Fruit fly (Drosophila melanogaster) whole organism, embryonic: Measurements from ENCODE around the gene fiz.
A peak's percentile ranks its signal among the peaks of the same experiment; 100 is the strongest.

ENCODE experiments used
- ATbp ChIP-seq: fragments of 200-800 bp; sonication (Bioruptor generic); optimal IDR thresholded peaks from 2 replicates; lab custom pipeline; 2017; ENCODE audit warnings: missing biosample characterization, mild to moderate bottlenecking, missing genetic modification characterization, missing genetic modification reagents
- Aef1 ChIP-seq: fragments of 200-800 bp; sonication (Bioruptor generic); IDR thresholded peaks from 3 replicates; pipeline ENCODE4 v1.3.6; 2022; ENCODE audit warnings: missing biosample characterization, missing genetic modification characterization
- Antp ChIP-seq: fragments of 200-800 bp; sonication (Bioruptor generic); optimal IDR thresholded peaks from 3 replicates; lab custom pipeline; 2016; ENCODE audit warnings: missing biosample characterization, missing genetic modification characterization
- CG10979 ChIP-seq: fragments of 200-800 bp; sonication (Bioruptor generic); optimal IDR thresholded peaks from 2 replicates; lab custom pipeline; 2018; ENCODE audit warnings: missing biosample characterization, mild to moderate bottlenecking, missing genetic modification characterization, moderate library complexity
- CG11504 ChIP-seq: fragments of 200-800 bp; sonication (Bioruptor generic); optimal IDR thresholded peaks from 3 replicates; lab custom pipeline; 2019; ENCODE audit warnings: missing biosample characterization, mild to moderate bottlenecking, missing genetic modification characterization, moderate library complexity
- CG11695 ChIP-seq: fragments of 200-800 bp; sonication (Bioruptor generic); IDR thresholded peaks from 3 replicates; pipeline ENCODE4 v1.3.6; 2022; ENCODE audit warnings: missing biosample characterization, missing genetic modification characterization
- CG11696 ChIP-seq: fragments of 200-800 bp; sonication (Bioruptor generic); IDR thresholded peaks from 2 replicates; pipeline ENCODE4 v1.3.6; 2022; ENCODE audit warnings: missing biosample characterization, missing genetic modification characterization
- CG1233 ChIP-seq: fragments of 200-800 bp; sonication (Bioruptor generic); optimal IDR thresholded peaks from 4 replicates; lab custom pipeline; 2018; ENCODE audit warnings: missing biosample characterization, mild to moderate bottlenecking, missing genetic modification characterization
- CG12391 ChIP-seq: fragments of 200-800 bp; sonication (Bioruptor generic); optimal IDR thresholded peaks from 3 replicates; lab custom pipeline; 2018; ENCODE audit warnings: missing biosample characterization, mild to moderate bottlenecking, missing genetic modification characterization, moderate library complexity
- CG12659 ChIP-seq: fragments of 200-800 bp; sonication (Bioruptor generic); optimal IDR thresholded peaks from 3 replicates; lab custom pipeline; 2017; ENCODE audit warnings: mild to moderate bottlenecking, missing biosample characterization, missing genetic modification reagents, missing genetic modification characterization
- CG15479 ChIP-seq: fragments of 200-800 bp; sonication (Bioruptor generic); optimal IDR thresholded peaks from 3 replicates; lab custom pipeline; 2019; ENCODE audit warnings: missing biosample characterization, mild to moderate bottlenecking, missing genetic modification characterization, moderate library complexity
- CG1603 ChIP-seq: fragments of 200-800 bp; sonication (Bioruptor generic); optimal IDR thresholded peaks from 2 replicates; lab custom pipeline; 2019; ENCODE audit warnings: missing biosample characterization, mild to moderate bottlenecking, missing genetic modification characterization, moderate library complexity
- CG17359 ChIP-seq: fragments of 200-800 bp; sonication (Bioruptor generic); optimal IDR thresholded peaks from 3 replicates; lab custom pipeline; 2018; ENCODE audit warnings: missing biosample characterization, mild to moderate bottlenecking, missing genetic modification characterization, moderate library complexity
- CG2199 ChIP-seq: fragments of 200-800 bp; sonication (Bioruptor generic); IDR thresholded peaks from 3 replicates; pipeline ENCODE4 v1.3.6; 2022; ENCODE audit warnings: missing biosample characterization, missing genetic modification characterization
- CG33557 ChIP-seq: fragments of 200-800 bp; sonication (Bioruptor generic); optimal IDR thresholded peaks from 2 replicates; lab custom pipeline; 2019; ENCODE audit warnings: missing biosample characterization, mild to moderate bottlenecking, missing genetic modification characterization, moderate library complexity
- CG34376 ChIP-seq: fragments of 200-800 bp; sonication (Bioruptor generic); optimal IDR thresholded peaks from 2 replicates; lab custom pipeline; 2018; ENCODE audit warnings: missing biosample characterization, mild to moderate bottlenecking, missing genetic modification characterization
- CG4282 ChIP-seq: fragments of 200-800 bp; sonication (Bioruptor generic); optimal IDR thresholded peaks from 2 replicates; lab custom pipeline; 2016; ENCODE audit warnings: missing biosample characterization, missing genetic modification characterization
- CG4820 ChIP-seq: fragments of 200-800 bp; sonication (Bioruptor generic); optimal IDR thresholded peaks from 3 replicates; lab custom pipeline; 2016; ENCODE audit warnings: missing biosample characterization, missing genetic modification characterization
- CG5245 ChIP-seq: fragments of 200-800 bp; sonication (Bioruptor generic); optimal IDR thresholded peaks from 3 replicates; lab custom pipeline; 2016; ENCODE audit warnings: missing biosample characterization, missing genetic modification characterization
- CG6813 ChIP-seq: fragments of 200-800 bp; sonication (Bioruptor generic); optimal IDR thresholded peaks from 2 replicates; lab custom pipeline; 2017; ENCODE audit warnings: missing biosample characterization, missing genetic modification characterization, mild to moderate bottlenecking, moderate library complexity, missing genetic modification reagents
- CG7786 ChIP-seq: fragments of 200-800 bp; sonication (Bioruptor generic); optimal IDR thresholded peaks from 2 replicates; lab custom pipeline; 2016; ENCODE audit warnings: missing biosample characterization, missing genetic modification characterization
- CG9817 ChIP-seq: fragments of 200-800 bp; sonication (Bioruptor generic); optimal IDR thresholded peaks from 2 replicates; lab custom pipeline; 2018; ENCODE audit warnings: missing biosample characterization, mild to moderate bottlenecking, missing genetic modification characterization, moderate library complexity
- Ets97D ChIP-seq: fragments of 200-800 bp; sonication (Bioruptor generic); optimal IDR thresholded peaks from 3 replicates; lab custom pipeline; 2016; ENCODE audit warnings: missing biosample characterization, missing genetic modification characterization
- Gug ChIP-seq: fragments of 200-800 bp; sonication (Bioruptor generic); IDR thresholded peaks from 4 replicates; pipeline ENCODE4 v1.3.6; 2022; ENCODE audit warnings: missing biosample characterization, missing genetic modification characterization
- HLH3B ChIP-seq: fragments of 200-800 bp; sonication (Bioruptor generic); IDR thresholded peaks from 2 replicates; pipeline ENCODE4 v1.3.6; 2022; ENCODE audit warnings: missing biosample characterization, missing genetic modification characterization
- NC2α ChIP-seq: fragments of 200-800 bp; sonication (Bioruptor generic); optimal IDR thresholded peaks from 2 replicates; lab custom pipeline; 2016; ENCODE audit warnings: missing biosample characterization, missing genetic modification characterization
- Nf-YA ChIP-seq: fragments of 200-800 bp; sonication (Bioruptor generic); IDR thresholded peaks from 2 replicates; pipeline ENCODE4 v1.3.6; 2022; ENCODE audit warnings: missing biosample characterization, missing genetic modification characterization
- Nf-YB ChIP-seq: fragments of 200-800 bp; sonication (Bioruptor generic); optimal IDR thresholded peaks from 3 replicates; lab custom pipeline; 2019; ENCODE audit warnings: missing biosample characterization, mild to moderate bottlenecking, missing genetic modification characterization, moderate library complexity
- Pdp1 ChIP-seq, 2 experiments: fragments of 200-800 bp; sonication (Bioruptor generic); optimal IDR thresholded peaks; 3 replicates each; lab custom pipeline; 2016; ENCODE audit warnings: missing biosample characterization in 2 of 2, missing genetic modification characterization in 2 of 2, mild to moderate bottlenecking in 1 of 2, moderate library complexity in 1 of 2
- Rfx ChIP-seq: fragments of 200-800 bp; sonication (Bioruptor generic); IDR thresholded peaks from 2 replicates; pipeline ENCODE4 v1.3.6; 2022; ENCODE audit warnings: missing biosample characterization, missing genetic modification characterization
- ap ChIP-seq: fragments of 200-800 bp; sonication (Bioruptor generic); IDR thresholded peaks from 2 replicates; pipeline ENCODE4 v1.3.6; 2022; ENCODE audit warnings: missing biosample characterization, missing genetic modification characterization
- cato ChIP-seq: fragments of 200-800 bp; sonication (Bioruptor generic); optimal IDR thresholded peaks from 2 replicates; lab custom pipeline; 2016; ENCODE audit warnings: missing biosample characterization, missing genetic modification characterization, borderline replicate concordance
- esg ChIP-seq: fragments of 200-800 bp; sonication (Bioruptor generic); conservative IDR thresholded peaks from 2 replicates; pipeline ENCODE4 v1.3.6; 2022; ENCODE audit warnings: missing biosample characterization, missing genetic modification characterization
- fd64A ChIP-seq: fragments of 200-800 bp; sonication (Bioruptor generic); optimal IDR thresholded peaks from 3 replicates; lab custom pipeline; 2018; ENCODE audit warnings: missing biosample characterization, mild to moderate bottlenecking, missing genetic modification characterization
- gce ChIP-seq: fragments of 200-800 bp; sonication (Bioruptor generic); IDR thresholded peaks from 3 replicates; pipeline ENCODE4 v1.3.6; 2022; ENCODE audit warnings: missing biosample characterization, missing genetic modification characterization
- gem ChIP-seq: fragments of 200-800 bp; sonication (Bioruptor generic); optimal IDR thresholded peaks from 2 replicates; lab custom pipeline; 2019; ENCODE audit warnings: missing biosample characterization, mild to moderate bottlenecking, missing genetic modification characterization, moderate library complexity
- gfzf ChIP-seq: fragments of 200-800 bp; sonication (Bioruptor generic); optimal IDR thresholded peaks from 2 replicates; lab custom pipeline; 2016; ENCODE audit warnings: missing biosample characterization, mild to moderate bottlenecking, missing genetic modification characterization, moderate library complexity
- grn ChIP-seq: fragments of 200-800 bp; sonication (Bioruptor generic); optimal IDR thresholded peaks from 3 replicates; lab custom pipeline; 2017; ENCODE audit warnings: missing biosample characterization, missing genetic modification characterization
- gsb-n ChIP-seq: fragments of 200-800 bp; sonication (Bioruptor generic); optimal IDR thresholded peaks from 3 replicates; lab custom pipeline; 2018; ENCODE audit warnings: missing biosample characterization, mild to moderate bottlenecking, missing genetic modification characterization
- jumu ChIP-seq: fragments of 200-800 bp; sonication (Bioruptor generic); optimal IDR thresholded peaks from 3 replicates; lab custom pipeline; 2016; ENCODE audit warnings: missing biosample characterization, missing genetic modification characterization
- kah ChIP-seq: fragments of 200-800 bp; sonication (Bioruptor generic); optimal IDR thresholded peaks from 2 replicates; lab custom pipeline; 2018; ENCODE audit warnings: missing biosample characterization, mild to moderate bottlenecking, missing genetic modification characterization
- lov ChIP-seq, 2 experiments: fragments of 200-800 bp in 1 of 2; fragments of >200 bp in 1 of 2; sonication (Bioruptor generic) in 1 of 2; IDR thresholded peaks in 1 of 2; optimal IDR thresholded peaks in 1 of 2; 2 replicates in 1 of 2; 3 replicates in 1 of 2; pipeline versions ENCODE4 v1.3.6 to Lab custom; 2017 to 2022; ENCODE audit warnings: missing biosample characterization in 1 of 2, missing genetic modification characterization in 1 of 2
- pb ChIP-seq: fragments of 200-800 bp; sonication (Bioruptor generic); optimal IDR thresholded peaks from 3 replicates; lab custom pipeline; 2016; ENCODE audit warnings: missing biosample characterization, missing genetic modification characterization
- ranshi ChIP-seq: fragments of 200-800 bp; sonication (Bioruptor generic); IDR thresholded peaks from 2 replicates; pipeline ENCODE4 v1.3.6; 2022; ENCODE audit warnings: missing biosample characterization, missing genetic modification characterization
- ro ChIP-seq: fragments of 200-800 bp; sonication (Bioruptor generic); IDR thresholded peaks from 2 replicates; pipeline ENCODE4 v1.3.6; 2022; ENCODE audit warnings: missing biosample characterization, missing genetic modification characterization
- so ChIP-seq: fragments of 200-800 bp; sonication (Bioruptor generic); IDR thresholded peaks from 3 replicates; pipeline ENCODE4 v1.3.6; 2022; ENCODE audit warnings: missing biosample characterization, missing genetic modification characterization
- trem ChIP-seq: fragments of 200-800 bp; optimal IDR thresholded peaks from 3 replicates; lab custom pipeline; 2019; ENCODE audit warnings: missing biosample characterization, mild to moderate bottlenecking, missing genetic modification characterization, moderate library complexity
- zf30C ChIP-seq: fragments of 200-800 bp; sonication (Bioruptor generic); optimal IDR thresholded peaks from 3 replicates; lab custom pipeline; 2018; ENCODE audit warnings: missing biosample characterization, mild to moderate bottlenecking, missing genetic modification characterization

Gene fiz

dm6 chrX:14952097-14952844 lies 42.8 kb upstream of the fiz start (continued):
- TF ChIP-seq CG11696, result peak; percentile 85
- TF ChIP-seq kah, result no peak
- TF ChIP-seq cato (GFP tag; lab: Kevin White, UChicago), result peak; percentile 18
- peak; percentile 43; the same call in 1 of the 3 replicates for TF ChIP-seq so (GFP tag; lab: Robert Waterston, UW)
- TF ChIP-seq Nf-YA (GFP tag; lab: Robert Waterston, UW), result no peak
- no peak for TF ChIP-seq lov (optimal IDR thresholded peaks at IDR 0.05; lab: Kevin White, UChicago)
- TF ChIP-seq lov (GFP tag; IDR thresholded peaks at IDR 0.05; lab: Robert Waterston, UW), result peak; percentile 45; the same call in 1 of the 3 replicates
- TF ChIP-seq gsb-n (tag; lab: Kevin White, UChicago), result peak; percentile 13
- TF ChIP-seq Antp, result peak; percentile 18
- no peak; the same call in 1 of the 2 replicates for TF ChIP-seq Rfx
- peak; percentile 60 for TF ChIP-seq ATbp (GFP tag; lab: Kevin White, UChicago)
- no peak for TF ChIP-seq CG4282 (GFP tag; lab: Kevin White, UChicago)
- peak; percentile 58 for TF ChIP-seq CG12391 (tag; lab: Kevin White, UChicago)
- 0 out of 2 replicates have a peak, but pooled peaks have one; percentile 29 for TF ChIP-seq HLH3B
- peak; percentile 6 for TF ChIP-seq CG9817
- no peak for TF ChIP-seq CG2199
- peak; percentile 5 for TF ChIP-seq CG1233 (GFP tag; lab: Kevin White, UChicago)
- TF ChIP-seq grn, result no peak
- TF ChIP-seq CG7786 (GFP tag; lab: Kevin White, UChicago), result no peak
- no peak for TF ChIP-seq CG33557 (GFP tag; lab: Kevin White, UChicago)
- peak; percentile 32 for TF ChIP-seq trem
- TF ChIP-seq CG11504 (tag; lab: Kevin White, UChicago), result peak; percentile 71
- TF ChIP-seq Ets97D (GFP tag; lab: Kevin White, UChicago), result no peak
- TF ChIP-seq ro, result no peak
- TF ChIP-seq ranshi (GFP tag; lab: Robert Waterston, UW), result peak; percentile 37; the same call in 1 of the 2 replicates
- TF ChIP-seq CG11695 (GFP tag; lab: Robert Waterston, UW), result no peak
- TF ChIP-seq Gug, result peak; percentile 6; the same call in 2 of the 4 replicates
- TF ChIP-seq fd64A (GFP tag; lab: Kevin White, UChicago), result peak; percentile 51
- no peak for TF ChIP-seq CG6813 (GFP tag; lab: Kevin White, UChicago)
- TF ChIP-seq CG10979 (tag; lab: Kevin White, UChicago), result peak; percentile 64
- TF ChIP-seq CG4820 (GFP tag; lab: Kevin White, UChicago), result no peak
- peak; percentile 72 for TF ChIP-seq CG17359 (tag; lab: Kevin White, UChicago)
- no peak for TF ChIP-seq NC2α (GFP tag; lab: Kevin White, UChicago)
- no peak for TF ChIP-seq pb
- TF ChIP-seq ap (GFP tag; lab: Robert Waterston, UW), result peak; percentile 24; the same call in 1 of the 2 replicates
- TF ChIP-seq Aef1, result peak; percentile 11; the same call in 1 of the 3 replicates
- peak; percentile 29 for TF ChIP-seq Nf-YB
- no peak for TF ChIP-seq CG34376 (GFP tag; lab: Kevin White, UChicago)
- peak; percentile 9 for TF ChIP-seq zf30C (GFP tag; lab: Kevin White, UChicago)
- peak; percentile 87 for TF ChIP-seq CG1603 (tag; lab: Kevin White, UChicago)
- TF ChIP-seq CG5245, result peak; percentile 10
- TF ChIP-seq gem, result peak; percentile 71
- peak; percentile 27 for TF ChIP-seq jumu (GFP tag; lab: Kevin White, UChicago)
- peak; percentile 16 for TF ChIP-seq CG15479
- TF ChIP-seq gce (GFP tag; lab: Robert Waterston, UW), result peak; percentile 34; the same call in 1 of the 3 replicates
- no peak for TF ChIP-seq gfzf
- TF ChIP-seq Pdp1 (GFP tag; optimal IDR thresholded peaks at IDR 0.05; lab: Kevin White, UChicago), result peak in 1 of 2 experiments; percentile 69
- TF ChIP-seq esg (GFP tag; lab: Robert Waterston, UW), result no peak; the same call in 1 of the 2 replicates
- peak; percentile 39 for TF ChIP-seq CG12659 (GFP tag; lab: Kevin White, UChicago)
